Worm (Caenorhabditis elegans): ENCODE results near the gene Y54F10AM.15.

ce11 chrIII:2482171-2482570 is 46.3 kb downstream of the Y54F10AM.15 start:
- TF ChIP-seq grh-1 (GFP tag; IDR thresholded peaks at IDR 0.05), result no peak
- TF ChIP-seq lin-35 (GFP tag; optimal IDR thresholded peaks at IDR 0.05), result no peak
- TF ChIP-seq blmp-1 (tag; optimal IDR thresholded peaks at IDR 0.05), result no peak
- TF ChIP-seq aly-2 (tag; optimal IDR thresholded peaks at IDR 0.05), result no peak
- no peak for TF ChIP-seq unc-130 (tag; optimal IDR thresholded peaks at IDR 0.05)

Data from whole organism, L1 larva.